Fruit fly (Drosophila melanogaster): Measurements from ENCODE around the gene Hsc70-2.

- TF ChIP-seq ey (GFP tag; optimal IDR thresholded peaks at IDR 0.05) (no peak), woc (GFP tag; optimal IDR thresholded peaks at IDR 0.05) (no peak), foxo (GFP tag; optimal IDR thresholded peaks at IDR 0.05) (no peak), CrebA (GFP tag; optimal IDR thresholded peaks at IDR 0.05; ENCODE audit: borderline replicate concordance) (no peak), CG9705 (GFP tag; optimal IDR thresholded peaks at IDR 0.05) (no peak), brk (GFP tag; optimal IDR thresholded peaks at IDR 0.05) (no peak)
Observed at dm6 chr3R:13077262-13077661, 32.7 kb downstream of the Hsc70-2 start.

Data from whole organism, wandering third instar larva.